Worm (Caenorhabditis elegans): ENCODE data around the gene W08A12.3.

- no peak for TF ChIP-seq unc-3 (GFP tag; conservative IDR thresholded peaks at IDR 0.05)
- TF ChIP-seq unc-3 (tag; optimal IDR thresholded peaks at IDR 0.05), result no peak
- TF ChIP-seq dmd-4 (tag; optimal IDR thresholded peaks at IDR 0.05; ENCODE audit: borderline replicate concordance), result no peak
- no peak for TF ChIP-seq unc-86 (tag; optimal IDR thresholded peaks at IDR 0.05)
- no peak for TF ChIP-seq hlh-30 (tag; optimal IDR thresholded peaks at IDR 0.05; ENCODE audit: insufficient read depth)
- no peak for TF ChIP-seq fkh-10 (GFP tag; optimal IDR thresholded peaks at IDR 0.05)
- TF ChIP-seq pag-3 (tag; optimal IDR thresholded peaks at IDR 0.05; ENCODE audit: borderline replicate concordance), result no peak
These were observed 42.1 kb downstream of the W08A12.3 start, which contains the start of gene str-30 for ce11 chrV:3724772-3725171.
